Worm (Caenorhabditis elegans) whole organism, L4 larva: ENCODE measurements around the gene ZK617.26.
A peak's percentile ranks its signal among the peaks of the same experiment; 100 is the strongest.

ENCODE experiments used
- F49E8.2 ChIP-seq: sonication (generic microtip); optimal IDR thresholded peaks from 2 replicates; lab custom pipeline; 2016; ENCODE audit warnings: missing compliant biosample characterization, mild to moderate bottlenecking, missing genetic modification characterization, borderline replicate concordance
- T26A8.4 ChIP-seq: fragments of 200-800 bp; sonication (Bioruptor generic); IDR thresholded peaks from 2 replicates; pipeline ENCODE4 v1.3.6; 2022; ENCODE audit warnings: missing genetic modification characterization, missing compliant biosample characterization
- Y48G9A.11 ChIP-seq: fragments of 200-800 bp; sonication (Bioruptor generic); IDR thresholded peaks from 2 replicates; pipeline ENCODE4 v1.3.6; 2022; ENCODE audit warnings: missing genetic modification reagents, missing genetic modification characterization, missing compliant biosample characterization
- aha-1 ChIP-seq: fragments of 150-350 bp; peaks from one replicate; lab custom pipeline; 2014; ENCODE audit warnings: missing biosample characterization, missing genetic modification characterization
- ama-1 ChIP-seq: fragments of 150-350 bp; optimal IDR thresholded peaks from 2 replicates; lab custom pipeline; 2014; ENCODE audit warnings: inconsistent platforms, mixed read lengths
- ces-1 ChIP-seq: fragments of 150-350 bp; sonication (generic microtip); optimal IDR thresholded peaks from 4 replicates; lab custom pipeline; 2014; ENCODE audit warnings: missing biosample characterization, missing genetic modification reagents, missing genetic modification characterization
- daf-12 ChIP-seq: fragments of 150-350 bp; optimal IDR thresholded peaks from 2 replicates; lab custom pipeline; 2014; ENCODE audit warnings: missing biosample characterization, missing genetic modification reagents, missing genetic modification characterization
- daf-16 ChIP-seq, 3 experiments: sonication (generic microtip); optimal IDR thresholded peaks; 2 replicates each; lab custom pipeline; 2016 to 2017; ENCODE audit warnings: missing genetic modification characterization in 3 of 3, missing genetic modification reagents in 3 of 3, mild to moderate bottlenecking in 2 of 3, missing compliant biosample characterization in 2 of 3, missing biosample characterization in 1 of 3, moderate library complexity in 1 of 3
- dmd-6 ChIP-seq: fragments of 200-800 bp; sonication (Bioruptor generic); IDR thresholded peaks from 2 replicates; pipeline ENCODE4 v1.3.6; 2022; ENCODE audit warnings: missing genetic modification reagents, missing genetic modification characterization, missing compliant biosample characterization
- duxl-1 ChIP-seq: sonication (generic microtip); optimal IDR thresholded peaks from 2 replicates; lab custom pipeline; 2016; ENCODE audit warnings: mild to moderate bottlenecking, missing genetic modification characterization, moderate library complexity, missing compliant biosample characterization; ENCODE audit not compliant: poor library complexity
- dve-1 ChIP-seq: sonication (generic microtip); optimal IDR thresholded peaks from 2 replicates; lab custom pipeline; 2017; ENCODE audit warnings: antibody characterized with exemption, mild to moderate bottlenecking, missing genetic modification characterization, missing compliant biosample characterization; ENCODE audit not compliant: insufficient read depth
- fos-1 ChIP-seq: fragments of 150-350 bp; optimal IDR thresholded peaks from 2 replicates; lab custom pipeline; 2014; ENCODE audit warnings: missing biosample characterization, missing genetic modification characterization
- hif-1 ChIP-seq, 2 experiments: sonication (generic microtip); optimal IDR thresholded peaks; 2 replicates each; lab custom pipeline; 2016 to 2017; ENCODE audit warnings: missing compliant biosample characterization in 2 of 2, missing genetic modification characterization in 2 of 2, missing genetic modification reagents in 2 of 2, missing genotype in 2 of 2, mild to moderate bottlenecking in 1 of 2
- hlh-11 ChIP-seq: fragments of 200-800 bp; sonication (Bioruptor generic); optimal IDR thresholded peaks from 2 replicates; lab custom pipeline; 2018; ENCODE audit warnings: mild to moderate bottlenecking, missing genetic modification characterization, missing compliant biosample characterization
- hlh-30 ChIP-seq: sonication (generic microtip); optimal IDR thresholded peaks from 2 replicates; lab custom pipeline; 2017; ENCODE audit warnings: antibody characterized with exemption, mild to moderate bottlenecking, missing genetic modification characterization, missing compliant biosample characterization; ENCODE audit not compliant: insufficient read depth
- hmg-1.1 ChIP-seq: fragments of 200-800 bp; sonication (Bioruptor generic); IDR thresholded peaks from 2 replicates; pipeline ENCODE4 v1.3.6; 2022; ENCODE audit warnings: missing genetic modification reagents, missing genetic modification characterization, missing compliant biosample characterization
- jun-1 ChIP-seq: fragments of 150-350 bp; optimal IDR thresholded peaks from 2 replicates; lab custom pipeline; 2014; ENCODE audit warnings: missing biosample characterization, missing genetic modification reagents, missing genetic modification characterization
- lin-38 ChIP-seq: fragments of 200-800 bp; sonication (Bioruptor generic); IDR thresholded peaks from 2 replicates; pipeline ENCODE4 v1.3.6; 2022; ENCODE audit warnings: missing genetic modification reagents, missing genetic modification characterization, missing compliant biosample characterization
- lsy-2 ChIP-seq, 2 experiments: fragments of 150-350 bp in 1 of 2; sonication (generic microtip) in 1 of 2; optimal IDR thresholded peaks; 2 replicates each; lab custom pipeline; 2014 to 2017; ENCODE audit warnings: missing biosample characterization in 2 of 2, missing genetic modification characterization in 2 of 2
- madf-9 ChIP-seq: fragments of 200-800 bp; sonication (Bioruptor generic); conservative IDR thresholded peaks from 2 replicates; pipeline ENCODE4 v1.3.6; 2022; ENCODE audit warnings: missing genetic modification reagents, missing genetic modification characterization, missing compliant biosample characterization
- mdl-1 ChIP-seq, 2 experiments: fragments of 150-350 bp in 1 of 2; sonication (generic microtip) in 1 of 2; optimal IDR thresholded peaks; 2 replicates each; lab custom pipeline; 2014 to 2017; ENCODE audit warnings: missing biosample characterization in 2 of 2, missing genetic modification characterization in 2 of 2
- mep-1 ChIP-seq: fragments of 150-350 bp; sonication (generic microtip); optimal IDR thresholded peaks from 3 replicates; lab custom pipeline; 2014; ENCODE audit warnings: missing biosample characterization, missing genetic modification characterization
- mes-2 ChIP-seq: sonication (generic microtip); optimal IDR thresholded peaks from 2 replicates; lab custom pipeline; 2016; ENCODE audit warnings: missing genotype, mild to moderate bottlenecking, missing genetic modification characterization, missing compliant biosample characterization; ENCODE audit not compliant: poor library complexity, severe bottlenecking
- mxl-3 ChIP-seq: fragments of 200-800 bp; sonication (Bioruptor generic); optimal IDR thresholded peaks from 2 replicates; lab custom pipeline; 2018; ENCODE audit warnings: mild to moderate bottlenecking, missing genetic modification characterization, missing compliant biosample characterization
- nhr-28 ChIP-seq: fragments of 150-350 bp; optimal IDR thresholded peaks from 2 replicates; lab custom pipeline; 2014; ENCODE audit warnings: missing biosample characterization, missing genetic modification characterization
- nhr-41 ChIP-seq: fragments of 200-800 bp; sonication (Bioruptor generic); IDR thresholded peaks from 2 replicates; pipeline ENCODE4 v1.3.6; 2022; ENCODE audit warnings: missing genetic modification reagents, missing genetic modification characterization, missing compliant biosample characterization
- nhr-48 ChIP-seq: sonication (generic microtip); optimal IDR thresholded peaks from 2 replicates; lab custom pipeline; 2016; ENCODE audit warnings: mild to moderate bottlenecking, missing genetic modification characterization, missing compliant biosample characterization
- nhr-6 ChIP-seq: fragments of 150-350 bp; optimal IDR thresholded peaks from 2 replicates; lab custom pipeline; 2014; ENCODE audit warnings: missing biosample characterization, missing genetic modification characterization
- nhr-77 ChIP-seq: fragments of 150-350 bp; optimal IDR thresholded peaks from 2 replicates; lab custom pipeline; 2014; ENCODE audit warnings: missing biosample characterization, missing genetic modification characterization
- pha-4 ChIP-seq, 2 experiments: fragments of 150-350 bp in 1 of 2; fragments of 200-800 bp in 1 of 2; sonication (Bioruptor generic) in 1 of 2; IDR thresholded peaks in 1 of 2; optimal IDR thresholded peaks in 1 of 2; 2 replicates each; pipeline versions ENCODE4 v1.3.6 to Lab custom; 2014 to 2022; ENCODE audit warnings: missing genetic modification characterization in 2 of 2, missing genetic modification reagents in 2 of 2, missing biosample characterization in 1 of 2, missing compliant biosample characterization in 1 of 2
- pqm-1 ChIP-seq: sonication (generic microtip); optimal IDR thresholded peaks from 2 replicates; lab custom pipeline; 2017; ENCODE audit warnings: missing biosample characterization, missing genetic modification characterization
- saeg-2 ChIP-seq: fragments of 200-800 bp; sonication (Bioruptor generic); IDR thresholded peaks from 2 replicates; pipeline ENCODE4 v1.3.6; 2022; ENCODE audit warnings: missing genetic modification reagents, missing genetic modification characterization, missing compliant biosample characterization
- sdz-12 ChIP-seq: fragments of 200-800 bp; sonication (Bioruptor generic); optimal IDR thresholded peaks from 2 replicates; lab custom pipeline; 2018; ENCODE audit warnings: mild to moderate bottlenecking, missing genetic modification characterization, missing compliant biosample characterization
- tag-97 ChIP-seq: fragments of 200-800 bp; sonication (Bioruptor generic); IDR thresholded peaks from 2 replicates; pipeline ENCODE4 v1.3.6; 2022; ENCODE audit warnings: missing genetic modification characterization, missing compliant biosample characterization
- tra-1 ChIP-seq: fragments of 200-800 bp; sonication (Bioruptor generic); IDR thresholded peaks from 2 replicates; pipeline ENCODE4 v1.3.6; 2022; ENCODE audit warnings: missing genetic modification reagents, missing genetic modification characterization, missing compliant biosample characterization
- unc-130 ChIP-seq: sonication (generic microtip); optimal IDR thresholded peaks from 2 replicates; lab custom pipeline; 2016; ENCODE audit warnings: missing genetic modification reagents, missing genetic modification characterization, missing compliant biosample characterization
- zag-1 ChIP-seq: fragments of 150-350 bp; optimal IDR thresholded peaks from 2 replicates; lab custom pipeline; 2014; ENCODE audit warnings: missing biosample characterization, missing genetic modification characterization

Gene ZK617.26

ce11 chrIV:12047552-12048347, 37.0 kb upstream of the ZK617.26 start, which contains the start of gene T12G3.4:
TSS of gene T12G3.4 (plus strand) at chrIV:12048256.
- TF ChIP-seq T26A8.4 (GFP tag; lab: Robert Waterston, UW) (no peak), aha-1 (no peak), pha-4 (GFP tag; IDR thresholded peaks at IDR 0.05; lab: Robert Waterston, UW) (no peak), pha-4 (tag; optimal IDR thresholded peaks at IDR 0.05; lab: Kevin White, UChicago) (peak; percentile 68)

ce11 chrIV:12046524-12047203, 35.9 kb upstream of the ZK617.26 start, which contains the start of gene T12G3.2:
TSS of gene T12G3.2 (minus strand) at chrIV:12046967.
- TF ChIP-seq saeg-2 (0 out of 2 replicates have a peak, but pooled peaks have one; percentile 42), madf-9 (GFP tag; lab: Robert Waterston, UW) (no peak), pqm-1 (peak; percentile 91), hmg-1.1 (GFP tag; lab: Robert Waterston, UW) (no peak), ces-1 (GFP tag; lab: Kevin White, UChicago) (no peak), fos-1 (no peak), lin-38 (GFP tag; lab: Robert Waterston, UW) (no peak), mxl-3 (GFP tag; lab: Kevin White, UChicago) (peak; percentile 71), hif-1 (tag; optimal IDR thresholded peaks at IDR 0.05; lab: Kevin White, UChicago) (peak in 1 of 2 experiments; percentile 3), mdl-1 (tag; optimal IDR thresholded peaks at IDR 0.05; lab: Kevin White, UChicago) (no peak), T26A8.4 (GFP tag; lab: Robert Waterston, UW) (0 out of 2 replicates have a peak, but pooled peaks have one; percentile 21), unc-130 (GFP tag; lab: Kevin White, UChicago) (no peak), hlh-30 (peak; percentile 63), hlh-11 (tag; lab: Kevin White, UChicago) (peak; percentile 91), jun-1 (tag; lab: Kevin White, UChicago) (no peak), daf-12 (no peak), tag-97 (no peak), sdz-12 (no peak), dve-1 (tag; lab: Kevin White, UChicago) (peak; percentile 4), nhr-77 (tag; lab: Kevin White, UChicago) (peak; percentile 64), dmd-6 (GFP tag; lab: Robert Waterston, UW) (peak; percentile 63; the same call in 1 of the 2 replicates), zag-1 (tag; lab: Kevin White, UChicago) (no peak), nhr-28 (tag; lab: Kevin White, UChicago) (peak; percentile 89), daf-16 (GFP tag; optimal IDR thresholded peaks at IDR 0.05; lab: Kevin White, UChicago) (no peak), daf-16 (tag; optimal IDR thresholded peaks at IDR 0.05; lab: Kevin White, UChicago) (peak; percentile 92), Y48G9A.11 (GFP tag; lab: Robert Waterston, UW) (no peak), mep-1 (tag; lab: Kevin White, UChicago) (peak; percentile 29), nhr-48 (tag; lab: Kevin White, UChicago) (peak; percentile 42), lsy-2 (tag; optimal IDR thresholded peaks at IDR 0.05; lab: Kevin White, UChicago) (peak in 1 of 2 experiments; percentile 35), nhr-6 (tag; lab: Kevin White, UChicago) (peak; percentile 21), F49E8.2 (tag; lab: Kevin White, UChicago) (no peak), mes-2 (tag; lab: Kevin White, UChicago) (peak; percentile 48), nhr-41 (GFP tag; lab: Robert Waterston, UW) (peak; percentile 27; the same call in 1 of the 2 replicates), ama-1 (lab: Kevin White, UChicago) (no peak), aha-1 (peak; percentile 76), duxl-1 (tag; lab: Kevin White, UChicago) (no peak), tra-1 (GFP tag; lab: Robert Waterston, UW) (no peak)
